Worm (Caenorhabditis elegans): ENCODE data around the gene F41C3.2.
A peak's percentile ranks its signal among the peaks of the same experiment; 100 is the strongest.

F41C3.2 gene

ce11 chrII:4775802-4776201, 26.0 kb downstream of the F41C3.2 start:
- TF ChIP-seq sea-1 (GFP tag; conservative IDR thresholded peaks at IDR 0.05) (no peak), flt-1 (GFP tag; IDR thresholded peaks at IDR 0.05) (no peak), ets-7 (tag; optimal IDR thresholded peaks at IDR 0.05) (no peak), ceh-13 (GFP tag; optimal IDR thresholded peaks at IDR 0.05) (no peak), tra-4 (tag; optimal IDR thresholded peaks at IDR 0.05) (no peak), B0310.2 (tag; optimal IDR thresholded peaks at IDR 0.05) (no peak), pes-1 (GFP tag; IDR thresholded peaks at IDR 0.05) (no peak), hmbx-1 (tag; optimal IDR thresholded peaks at IDR 0.05) (no peak), ama-1 (optimal IDR thresholded peaks at IDR 0.05) (no peak), tbx-37 (GFP tag; conservative IDR thresholded peaks at IDR 0.05) (no peak), ceh-36 (tag; optimal IDR thresholded peaks at IDR 0.05) (no peak)

- TF ChIP-seq ets-7 (tag; optimal IDR thresholded peaks at IDR 0.05) = no peak
- no peak for TF ChIP-seq ceh-13 (GFP tag; optimal IDR thresholded peaks at IDR 0.05)
- no peak for TF ChIP-seq scrt-1 (GFP tag; IDR thresholded peaks at IDR 0.05)
- TF ChIP-seq tbx-37 (GFP tag; conservative IDR thresholded peaks at IDR 0.05) = no peak
- TF ChIP-seq F13C5.2 (tag; optimal IDR thresholded peaks at IDR 0.05) = no peak
- TF ChIP-seq hnd-1 (tag; optimal IDR thresholded peaks at IDR 0.05) = no peak
- TF ChIP-seq ama-1 (optimal IDR thresholded peaks at IDR 0.05) = no peak
- no peak for TF ChIP-seq tbx-11 (GFP tag; IDR thresholded peaks at IDR 0.05)
- TF ChIP-seq sea-1 (GFP tag; conservative IDR thresholded peaks at IDR 0.05) = no peak
Measured at ce11 chrII:4776933-4777332, 27.2 kb downstream of the F41C3.2 start, which contains the start of gene F26G1.11. Gene F26G1.11 (plus strand): TSS chrII:4777137.

- TF ChIP-seq aly-1 (tag; optimal IDR thresholded peaks at IDR 0.05) (no peak), tbx-11 (GFP tag; IDR thresholded peaks at IDR 0.05) (no peak), pes-1 (GFP tag; IDR thresholded peaks at IDR 0.05) (no peak), B0310.2 (tag; optimal IDR thresholded peaks at IDR 0.05) (no peak), flt-1 (GFP tag; IDR thresholded peaks at IDR 0.05) (no peak)
Measured at ce11 chrII:4779753-4780152, 30.0 kb downstream of the F41C3.2 start.

ce11 chrII:4784436-4784835, 34.7 kb downstream of the F41C3.2 start, which contains the start of gene nep-12:
Gene nep-12 (minus strand): TSS chrII:4784536.
- TF ChIP-seq pes-1 (GFP tag; IDR thresholded peaks at IDR 0.05) (no peak), F13C5.2 (tag; optimal IDR thresholded peaks at IDR 0.05) (no peak), sea-1 (GFP tag; conservative IDR thresholded peaks at IDR 0.05) (no peak), tra-4 (tag; optimal IDR thresholded peaks at IDR 0.05) (no peak)

ce11 chrII:4786181-4786580, 36.4 kb downstream of the F41C3.2 start, which contains the start of gene msp-3:
Gene msp-3 (minus strand): TSS chrII:4786281.
- TF ChIP-seq ceh-36 (tag; optimal IDR thresholded peaks at IDR 0.05) = no peak

- no peak for TF ChIP-seq tbx-37 (GFP tag; conservative IDR thresholded peaks at IDR 0.05)
- no peak for TF ChIP-seq ceh-13 (GFP tag; optimal IDR thresholded peaks at IDR 0.05)
- no peak for TF ChIP-seq tbx-11 (GFP tag; IDR thresholded peaks at IDR 0.05)
- no peak for TF ChIP-seq ama-1 (optimal IDR thresholded peaks at IDR 0.05)
- TF ChIP-seq tra-4 (tag; optimal IDR thresholded peaks at IDR 0.05) = no peak
- no peak for TF ChIP-seq ets-7 (tag; optimal IDR thresholded peaks at IDR 0.05)
- TF ChIP-seq aly-1 (tag; optimal IDR thresholded peaks at IDR 0.05) = no peak
- no peak for TF ChIP-seq sea-1 (GFP tag; conservative IDR thresholded peaks at IDR 0.05)
- no peak for TF ChIP-seq flt-1 (GFP tag; IDR thresholded peaks at IDR 0.05)
Measured at ce11 chrII:4789835-4790343, 40.1 kb downstream of the F41C3.2 start, which contains the start of gene F26G1.15. Gene F26G1.15 (plus strand): TSS chrII:4790293.

- no peak for TF ChIP-seq F13C5.2 (tag; optimal IDR thresholded peaks at IDR 0.05)
- no peak for TF ChIP-seq flt-1 (GFP tag; IDR thresholded peaks at IDR 0.05)
- no peak for TF ChIP-seq ama-1 (optimal IDR thresholded peaks at IDR 0.05)
- TF ChIP-seq sea-1 (GFP tag; conservative IDR thresholded peaks at IDR 0.05) = no peak
- no peak for TF ChIP-seq hmbx-1 (tag; optimal IDR thresholded peaks at IDR 0.05)
- no peak for TF ChIP-seq tra-4 (tag; optimal IDR thresholded peaks at IDR 0.05)
- no peak for TF ChIP-seq hmg-4 (GFP tag; optimal IDR thresholded peaks at IDR 0.05)
- no peak for TF ChIP-seq pes-1 (GFP tag; IDR thresholded peaks at IDR 0.05)
- no peak for TF ChIP-seq scrt-1 (GFP tag; IDR thresholded peaks at IDR 0.05)
- TF ChIP-seq ets-7 (tag; optimal IDR thresholded peaks at IDR 0.05) = no peak
- no peak for TF ChIP-seq tbx-37 (GFP tag; conservative IDR thresholded peaks at IDR 0.05)
Measured at ce11 chrII:4790687-4791086, 40.9 kb downstream of the F41C3.2 start.

- TF ChIP-seq tbx-37 (GFP tag; conservative IDR thresholded peaks at IDR 0.05) (peak; percentile 78), hmbx-1 (tag; optimal IDR thresholded peaks at IDR 0.05) (no peak), F13C5.2 (tag; optimal IDR thresholded peaks at IDR 0.05) (peak; percentile 24), hmg-4 (GFP tag; optimal IDR thresholded peaks at IDR 0.05) (peak; percentile 59), scrt-1 (GFP tag; IDR thresholded peaks at IDR 0.05) (no peak), ceh-13 (GFP tag; optimal IDR thresholded peaks at IDR 0.05) (no peak)
Measured at ce11 chrII:4791272-4791671, 41.5 kb downstream of the F41C3.2 start, which contains the start of gene F26G1.1. Gene F26G1.1 (plus strand): TSS chrII:4791618.

- TF ChIP-seq hnd-1 (tag; optimal IDR thresholded peaks at IDR 0.05) = no peak
- TF ChIP-seq pes-1 (GFP tag; IDR thresholded peaks at IDR 0.05) = no peak
- no peak for TF ChIP-seq tbx-37 (GFP tag; conservative IDR thresholded peaks at IDR 0.05)
- TF ChIP-seq tbx-11 (GFP tag; IDR thresholded peaks at IDR 0.05) = no peak
- no peak for TF ChIP-seq scrt-1 (GFP tag; IDR thresholded peaks at IDR 0.05)
- TF ChIP-seq hmg-4 (GFP tag; optimal IDR thresholded peaks at IDR 0.05) = no peak
- TF ChIP-seq ets-7 (tag; optimal IDR thresholded peaks at IDR 0.05) = no peak
- TF ChIP-seq flt-1 (GFP tag; IDR thresholded peaks at IDR 0.05) = no peak
- TF ChIP-seq aly-1 (tag; optimal IDR thresholded peaks at IDR 0.05) = no peak
- no peak for TF ChIP-seq ama-1 (optimal IDR thresholded peaks at IDR 0.05)
- TF ChIP-seq hmbx-1 (tag; optimal IDR thresholded peaks at IDR 0.05) = no peak
- no peak for TF ChIP-seq B0310.2 (tag; optimal IDR thresholded peaks at IDR 0.05)
- TF ChIP-seq F13C5.2 (tag; optimal IDR thresholded peaks at IDR 0.05) = no peak
Measured at ce11 chrII:4793320-4793719, 43.6 kb downstream of the F41C3.2 start.
